Fruit fly (Drosophila melanogaster) S2 (cell line): ENCODE results near the gene Nepl12.

Experiments used
- CG8478 ChIP-seq: fragments of >200 bp; optimal IDR thresholded peaks from 2 replicates; lab custom pipeline; 2018
- CTCF ChIP-seq, 2 experiments: fragments of >200 bp; optimal IDR thresholded peaks; 2 replicates each; lab custom pipeline; 2018

The Nepl12 gene

DNA sequence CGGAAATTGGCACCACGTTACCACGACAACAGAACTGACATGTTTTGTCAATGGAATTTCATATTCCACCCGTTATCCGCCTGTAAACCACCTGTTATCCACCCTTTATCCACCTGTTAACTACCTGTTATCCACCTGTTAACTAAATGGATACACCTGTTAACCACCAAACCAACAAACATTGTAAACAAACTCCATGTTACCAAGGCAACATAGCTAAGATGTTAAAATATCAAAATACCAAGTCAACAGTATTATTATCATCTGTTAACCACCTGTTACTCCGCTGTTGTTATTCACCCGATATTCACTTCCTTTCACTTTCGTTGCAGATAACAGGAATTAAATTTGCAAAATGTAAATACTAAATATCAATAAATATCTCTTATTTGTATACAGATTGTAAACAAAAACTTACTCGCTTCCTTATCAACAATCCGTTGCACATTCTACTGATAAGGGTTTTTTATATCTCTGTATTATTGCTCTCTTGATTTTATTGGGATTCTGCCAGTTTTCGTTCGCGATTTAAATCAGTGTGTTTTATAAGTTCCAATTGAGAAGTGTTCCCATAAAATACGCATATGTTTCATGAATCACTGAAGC is at the start of gene Nepl12:
Nepl12 (plus strand) TSS at position 556 of the 606 bp plus-strand sequence.
- TF ChIP-seq CTCF (optimal IDR thresholded peaks at IDR 0.05; lab: Kevin White, UChicago) = no peak
- TF ChIP-seq CG8478 (lab: Kevin White, UChicago) = no peak

DNA sequence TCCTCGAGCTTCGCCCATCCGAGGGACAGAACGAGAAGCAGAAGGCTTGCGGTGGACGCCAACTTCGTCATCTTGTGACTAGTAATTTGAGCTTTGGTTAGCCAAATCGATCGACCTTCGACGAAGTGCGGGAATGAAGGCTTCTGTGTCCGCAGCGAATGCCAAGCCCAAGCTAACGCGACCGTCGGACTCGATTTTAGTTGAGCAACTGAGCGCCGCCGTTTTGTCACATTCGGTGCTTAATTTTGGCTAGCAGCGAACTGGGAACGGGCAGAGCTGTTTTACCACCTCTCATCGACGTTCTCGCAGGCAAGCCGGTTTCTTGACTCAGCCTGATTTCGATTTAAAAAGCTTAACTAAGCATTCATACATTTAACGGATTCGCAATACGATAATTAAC is 49.1 kb upstream of the Nepl12 start:
- TF ChIP-seq CG8478 (lab: Kevin White, UChicago) = no peak
- TF ChIP-seq CTCF (optimal IDR thresholded peaks at IDR 0.05; lab: Kevin White, UChicago) = no peak

DNA sequence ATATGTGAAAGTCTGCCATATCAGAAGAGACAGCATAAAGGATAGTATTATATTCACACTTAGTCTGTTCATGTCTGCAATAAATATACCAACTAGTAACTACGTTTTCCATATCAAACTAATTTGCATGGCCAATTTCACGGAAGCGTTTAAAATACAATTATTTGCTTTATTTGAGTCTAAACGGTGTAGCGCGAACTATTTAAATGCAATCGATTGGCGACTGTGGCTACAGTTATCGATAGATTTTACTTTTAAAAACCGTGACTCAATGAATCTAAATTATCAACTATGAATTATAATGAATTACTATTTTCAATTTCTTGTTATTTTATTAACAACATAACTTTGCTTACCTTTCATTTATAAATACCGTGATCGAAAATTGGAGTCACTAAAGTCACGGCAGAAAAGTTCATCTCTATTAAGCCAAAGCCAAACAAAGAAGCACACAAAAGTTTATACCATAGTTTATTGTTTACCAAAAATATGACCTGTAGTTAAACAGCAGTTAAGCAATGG is 48.4 kb upstream of the Nepl12 start, which contains the start of the genes CG9427 and CG8319:
CG9427 (minus strand) TSS at position 51 of the 522 bp plus-strand sequence.
CG8319 (plus strand) TSS at position 442 of the 522 bp plus-strand sequence.
- TF ChIP-seq CTCF (optimal IDR thresholded peaks at IDR 0.05; lab: Kevin White, UChicago) (no peak), CG8478 (lab: Kevin White, UChicago) (no peak)

DNA sequence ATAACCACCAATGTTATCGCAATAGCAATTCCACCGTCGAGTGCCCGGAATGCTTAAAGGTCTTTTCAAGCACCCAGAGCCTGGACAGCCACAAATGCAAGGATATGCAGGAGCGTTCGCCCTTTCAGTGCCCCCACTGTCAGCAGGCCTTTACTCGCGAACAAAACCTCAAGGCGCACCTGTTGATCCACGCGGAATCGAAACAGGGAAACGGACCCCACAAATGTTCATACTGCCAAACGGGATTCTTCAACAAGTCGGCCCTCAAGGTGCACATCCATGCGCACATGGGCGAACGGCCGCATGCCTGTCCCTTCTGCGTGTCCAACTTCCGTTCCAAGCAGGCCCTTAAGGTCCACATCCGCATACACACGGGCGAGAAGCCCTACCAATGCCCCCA is 47.3 kb upstream of the Nepl12 start:
- TF ChIP-seq CTCF (optimal IDR thresholded peaks at IDR 0.05; lab: Kevin White, UChicago) (no peak), CG8478 (lab: Kevin White, UChicago) (no peak)

DNA sequence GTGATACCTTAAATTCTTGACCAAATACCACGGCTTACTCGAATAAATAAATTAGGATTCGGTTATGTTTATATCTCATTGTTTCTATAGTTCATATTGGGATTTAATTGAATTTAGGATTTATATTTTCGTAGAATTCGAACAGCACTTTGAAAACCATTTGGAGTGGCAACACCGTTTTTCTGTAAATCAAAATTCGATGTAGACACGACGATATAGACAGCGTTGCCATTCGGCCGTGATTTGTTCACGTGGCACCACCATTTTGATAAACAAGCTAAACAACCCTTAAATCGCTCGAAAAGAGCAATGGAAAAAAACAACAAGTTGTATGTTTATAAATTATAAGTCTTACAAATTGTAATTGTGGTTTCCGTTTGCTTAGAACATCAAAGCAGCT is 46.7 kb upstream of the Nepl12 start:
- no peak for TF ChIP-seq CTCF (optimal IDR thresholded peaks at IDR 0.05; lab: Kevin White, UChicago)
- no peak for TF ChIP-seq CG8478 (lab: Kevin White, UChicago)

DNA sequence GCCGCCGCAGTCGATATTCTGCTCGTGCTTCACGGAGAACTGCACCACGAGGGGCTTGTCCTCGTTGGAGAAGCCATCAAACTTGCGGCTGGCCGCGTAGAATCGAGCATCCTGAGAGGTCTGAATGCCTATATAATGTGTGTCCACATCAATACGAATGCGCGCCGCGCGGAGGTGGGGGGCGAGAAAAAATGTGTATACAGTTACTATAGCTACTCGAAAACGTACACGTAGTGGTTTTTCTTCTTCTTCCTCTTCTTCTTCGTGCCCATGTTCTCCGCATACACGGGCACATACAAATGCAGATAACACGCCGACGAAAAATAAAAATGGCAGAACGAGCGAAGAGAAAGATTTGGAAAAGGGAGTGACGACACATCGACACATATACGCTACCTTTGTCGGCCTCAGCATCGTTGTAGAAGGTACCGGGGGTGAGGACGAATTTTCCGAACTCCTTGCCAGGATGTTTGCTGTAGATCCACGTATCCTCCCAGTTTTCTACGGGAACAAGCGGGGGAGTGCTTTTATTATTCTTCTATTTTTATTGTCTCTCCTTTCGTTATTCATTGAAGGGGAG is 45.2 kb upstream of the Nepl12 start:
- TF ChIP-seq CG8478 (lab: Kevin White, UChicago) (no peak), CTCF (optimal IDR thresholded peaks at IDR 0.05; lab: Kevin White, UChicago) (no peak)

DNA sequence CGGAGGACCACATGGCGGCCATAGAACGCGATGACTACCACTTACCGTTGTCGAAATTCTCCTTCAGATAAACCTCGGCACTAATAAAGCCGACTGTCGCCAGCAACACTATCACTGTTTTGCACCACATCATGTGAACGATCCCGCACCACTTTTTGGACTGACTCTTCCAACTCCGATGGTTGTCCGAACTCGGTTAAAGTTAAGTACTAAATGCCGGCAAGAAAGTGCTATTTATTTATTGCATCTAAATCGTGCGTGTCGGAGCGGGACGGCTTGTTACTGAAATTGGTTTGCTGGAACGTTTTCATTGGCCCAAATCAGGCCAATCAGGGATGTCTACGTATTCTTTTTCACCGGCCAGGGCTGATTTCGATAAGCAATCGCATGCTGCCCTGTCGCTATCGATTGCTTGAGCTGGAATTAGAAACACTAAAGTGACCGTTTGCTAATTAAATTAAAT is 44.7 kb upstream of the Nepl12 start, which contains the start of gene Calr:
Calr (minus strand) TSS at position 219 of the 463 bp plus-strand sequence.
- TF ChIP-seq CTCF (optimal IDR thresholded peaks at IDR 0.05; lab: Kevin White, UChicago) (peak in 1 of 2 experiments; percentile 5), CG8478 (lab: Kevin White, UChicago) (no peak)

DNA sequence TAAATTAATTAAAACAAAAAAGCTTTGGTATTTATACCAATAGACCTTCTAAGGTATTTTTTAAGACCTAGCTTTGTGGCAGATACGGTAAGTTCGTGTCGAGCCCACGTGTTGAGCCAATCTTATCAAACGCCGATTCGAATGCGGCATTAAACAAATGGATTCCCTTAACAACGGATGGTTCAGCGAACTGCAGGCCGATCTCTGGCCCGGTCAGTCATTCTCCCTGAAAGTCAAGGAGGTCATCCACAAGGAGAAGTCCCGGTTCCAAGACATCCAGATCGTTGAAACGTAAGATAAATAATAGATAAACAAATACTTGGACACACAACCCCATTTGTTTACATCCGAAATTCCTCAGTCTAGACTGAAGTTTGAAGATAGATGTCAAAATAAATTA is 43.8 kb upstream of the Nepl12 start, which contains the start of gene SpdS:
SpdS (plus strand) TSS at position 78 of the 400 bp plus-strand sequence.
- TF ChIP-seq CG8478 (lab: Kevin White, UChicago) = no peak
- TF ChIP-seq CTCF (optimal IDR thresholded peaks at IDR 0.05; lab: Kevin White, UChicago) = no peak

DNA sequence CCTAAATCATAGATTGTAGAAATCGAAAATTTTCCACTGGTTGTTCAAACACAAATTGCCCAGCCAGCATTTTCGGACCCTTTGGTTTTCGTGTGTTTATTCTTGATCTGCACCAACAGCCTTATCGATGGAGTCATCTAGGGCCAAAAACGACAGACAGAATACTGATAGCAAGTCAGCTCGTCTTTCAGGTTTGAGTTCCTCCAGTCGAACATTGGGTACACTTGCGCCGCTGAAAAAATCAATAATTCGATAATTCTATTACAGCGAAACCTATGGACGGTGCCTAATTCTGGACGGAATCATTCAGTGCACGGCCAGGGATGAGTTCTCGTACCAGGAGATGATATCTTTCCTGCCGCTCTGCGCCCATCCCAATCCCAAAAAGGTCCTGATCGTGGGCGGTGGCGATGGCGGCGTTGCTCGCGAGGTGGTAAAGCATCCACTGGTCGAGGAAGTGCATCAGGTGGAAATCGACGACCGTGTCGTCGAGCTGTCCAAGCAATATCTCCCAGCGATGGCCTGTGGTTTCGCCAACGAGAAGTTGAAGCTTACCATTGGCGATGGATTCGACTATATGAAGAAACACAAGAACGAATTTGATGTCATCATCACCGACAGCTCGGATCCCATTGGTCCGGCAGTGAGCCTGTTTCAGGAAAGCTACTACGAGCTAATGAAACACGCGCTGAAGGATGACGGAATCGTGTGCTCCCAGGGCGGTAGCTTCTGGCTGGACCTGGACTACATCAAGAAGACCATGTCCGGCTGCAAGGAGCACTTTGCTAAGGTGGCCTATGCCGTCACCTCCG is 43.0 kb upstream of the Nepl12 start:
- TF ChIP-seq CTCF (optimal IDR thresholded peaks at IDR 0.05; lab: Kevin White, UChicago) (no peak), CG8478 (lab: Kevin White, UChicago) (no peak)

DNA sequence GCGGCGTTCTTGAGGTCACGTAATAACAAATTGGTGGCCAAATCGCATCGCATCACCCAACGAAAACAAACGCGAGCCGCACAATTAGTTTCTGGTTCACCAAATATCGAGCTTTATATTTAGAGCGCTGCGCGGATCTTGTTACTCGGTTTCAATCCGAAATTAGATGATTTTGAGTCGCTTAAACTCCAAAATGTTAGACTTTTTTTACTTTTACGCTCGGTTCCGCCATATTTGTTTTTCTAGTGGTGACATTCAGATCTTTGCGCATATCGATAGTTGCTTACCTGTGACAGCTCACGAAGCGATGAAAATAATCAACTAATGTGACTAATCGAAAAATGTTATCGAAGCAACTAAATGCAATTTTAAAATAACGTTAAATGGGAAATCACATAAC is 38.0 kb upstream of the Nepl12 start, which contains the start of gene Scm:
Scm (minus strand) TSS at position 251 of the 400 bp plus-strand sequence.
- TF ChIP-seq CG8478 (lab: Kevin White, UChicago) = no peak
- TF ChIP-seq CTCF (optimal IDR thresholded peaks at IDR 0.05; lab: Kevin White, UChicago) = peak in 1 of 2 experiments; percentile 17

DNA sequence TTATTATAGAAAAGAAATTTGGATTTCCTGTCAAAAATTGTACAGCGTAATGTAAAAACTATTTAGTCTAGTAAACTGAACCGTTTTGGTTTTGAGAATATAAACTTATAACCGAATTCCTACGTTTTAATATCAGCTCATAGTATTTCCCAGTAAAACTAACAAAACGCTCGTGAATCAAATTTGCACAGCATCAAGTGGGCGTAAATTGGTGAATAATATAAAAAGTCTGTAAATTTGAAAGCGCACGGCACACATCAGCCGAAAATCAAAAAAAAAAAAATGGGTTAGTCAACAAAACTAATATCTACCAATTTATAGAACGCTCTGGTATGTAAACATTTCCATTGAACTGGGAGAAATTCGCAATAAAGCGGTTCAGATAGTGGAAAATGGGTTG is 37.4 kb upstream of the Nepl12 start, which contains the start of gene Dh44:
Dh44 (plus strand) TSS at position 301 of the 400 bp plus-strand sequence.
- no peak for TF ChIP-seq CTCF (optimal IDR thresholded peaks at IDR 0.05; lab: Kevin White, UChicago)

DNA sequence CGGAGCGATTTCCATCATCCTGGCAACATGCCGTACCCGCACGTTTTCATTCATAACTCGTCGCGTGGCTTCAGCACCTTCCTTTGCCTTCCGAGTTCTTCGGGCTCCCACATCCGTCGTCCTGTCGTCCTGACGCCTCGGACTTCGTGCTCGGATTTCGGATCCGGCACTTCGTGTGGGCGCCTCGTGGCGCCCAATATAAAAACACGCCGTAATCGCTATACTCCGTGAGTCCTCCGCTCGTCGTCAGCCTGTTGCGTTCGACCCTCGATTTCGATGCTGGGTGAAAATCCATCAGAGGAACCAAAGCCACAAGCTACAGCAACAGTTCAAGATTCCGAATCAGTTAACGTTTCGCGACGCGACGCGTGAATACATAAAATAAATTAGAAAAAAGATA is 35.0 kb upstream of the Nepl12 start:
- TF ChIP-seq CG8478 (lab: Kevin White, UChicago) (no peak), CTCF (optimal IDR thresholded peaks at IDR 0.05; lab: Kevin White, UChicago) (no peak)

DNA sequence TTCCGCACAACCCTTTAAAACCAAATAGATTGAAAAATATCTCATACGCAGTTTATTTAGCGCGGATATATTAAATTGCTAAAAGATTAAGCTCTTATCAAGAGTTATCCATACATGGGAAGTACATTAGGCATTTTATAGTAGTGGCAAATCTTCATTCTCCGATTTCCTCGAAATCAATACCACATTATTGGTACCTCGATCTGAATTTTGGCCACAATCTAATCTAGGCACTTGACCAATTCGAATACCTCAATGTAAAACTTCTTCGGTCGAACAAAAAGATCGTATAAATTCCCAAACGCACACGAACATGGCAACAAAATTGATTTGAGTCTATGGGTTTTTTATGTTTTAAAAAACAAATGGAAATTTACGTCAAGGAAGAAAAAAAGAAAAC is 31.3 kb upstream of the Nepl12 start:
- TF ChIP-seq CG8478 (lab: Kevin White, UChicago) (no peak), CTCF (optimal IDR thresholded peaks at IDR 0.05; lab: Kevin White, UChicago) (no peak)

DNA sequence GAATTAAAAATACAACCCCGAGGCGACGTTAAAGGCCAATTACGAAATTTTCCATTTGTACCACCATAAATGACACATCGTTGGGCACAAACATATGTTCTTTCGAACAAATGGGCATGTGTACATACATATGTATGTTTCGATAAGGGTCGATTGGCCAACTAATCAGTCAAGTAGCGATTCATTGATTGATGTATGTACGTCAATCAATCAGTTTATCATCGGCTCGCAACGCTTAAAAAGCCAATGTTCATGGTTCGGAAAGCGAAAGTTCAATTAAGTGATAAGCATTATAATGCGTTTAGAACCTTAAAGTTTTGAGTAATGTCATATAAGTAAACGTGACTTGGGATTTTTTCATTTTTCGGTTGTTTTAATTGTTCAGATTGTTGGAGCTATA is 30.7 kb upstream of the Nepl12 start:
- TF ChIP-seq CG8478 (lab: Kevin White, UChicago) (no peak), CTCF (optimal IDR thresholded peaks at IDR 0.05; lab: Kevin White, UChicago) (no peak)
